Worm (Caenorhabditis elegans) whole organism, L4/young adult: ENCODE data around the gene dao-4.

Experiments
- W03F9.2 ChIP-seq: fragments of 150-350 bp; optimal IDR thresholded peaks from 2 replicates; lab custom pipeline; 2014; ENCODE audit warnings: missing biosample characterization, missing genetic modification characterization
- dao-5 ChIP-seq: sonication (generic microtip); optimal IDR thresholded peaks from 2 replicates; lab custom pipeline; 2016; ENCODE audit warnings: missing genotype, missing genetic modification characterization, moderate library complexity, missing compliant biosample characterization

ce11 chrX:10113677-10114076 lies 38.6 kb downstream of the dao-4 start:
- TF ChIP-seq dao-5 (tag; lab: Kevin White, UChicago), result no peak
- TF ChIP-seq W03F9.2 (tag; lab: Kevin White, UChicago), result no peak
